Fruit fly (Drosophila melanogaster) whole organism, embryonic: ENCODE data around the gene stumps.
A peak's percentile ranks its signal among the peaks of the same experiment; 100 is the strongest.

Source experiments
- Antp ChIP-seq: fragments of 200-800 bp; sonication (Bioruptor generic); optimal IDR thresholded peaks from 3 replicates; lab custom pipeline; 2016; ENCODE audit warnings: missing biosample characterization, missing genetic modification characterization
- B-H1 ChIP-seq: fragments of 200-800 bp; sonication (Bioruptor generic); IDR thresholded peaks from 3 replicates; pipeline ENCODE4 v1.3.6; 2022; ENCODE audit warnings: missing biosample characterization, missing genetic modification characterization
- CG1024 ChIP-seq: fragments of 200-800 bp; sonication (Bioruptor generic); IDR thresholded peaks from 2 replicates; pipeline ENCODE4 v1.3.6; 2022; ENCODE audit warnings: missing biosample characterization, missing genetic modification characterization
- CG10366 ChIP-seq: fragments of 200-800 bp; sonication (Bioruptor generic); IDR thresholded peaks from 2 replicates; pipeline ENCODE4 v1.3.6; 2022; ENCODE audit warnings: missing biosample characterization, missing genetic modification characterization
- CG10543 ChIP-seq: fragments of 200-800 bp; sonication (Bioruptor generic); optimal IDR thresholded peaks from 3 replicates; lab custom pipeline; 2017; ENCODE audit warnings: missing biosample characterization, mild to moderate bottlenecking, missing genetic modification characterization, moderate library complexity
- CG13424 ChIP-seq: fragments of 200-800 bp; sonication (Bioruptor generic); optimal IDR thresholded peaks from 2 replicates; lab custom pipeline; 2019; ENCODE audit warnings: missing biosample characterization, mild to moderate bottlenecking, missing genetic modification characterization, moderate library complexity
- CG13624 ChIP-seq: fragments of 200-800 bp; sonication (Bioruptor generic); optimal IDR thresholded peaks from 2 replicates; lab custom pipeline; 2016; ENCODE audit warnings: missing biosample characterization, missing genetic modification characterization
- CG14965 ChIP-seq: fragments of 200-800 bp; sonication (Bioruptor generic); optimal IDR thresholded peaks from 2 replicates; lab custom pipeline; 2016; ENCODE audit warnings: missing biosample characterization, missing genetic modification characterization, borderline replicate concordance
- CG16779 ChIP-seq: fragments of 200-800 bp; sonication (Bioruptor generic); IDR thresholded peaks from 2 replicates; pipeline ENCODE4 v1.3.6; 2022; ENCODE audit warnings: missing biosample characterization, missing genetic modification characterization
- CG17829 ChIP-seq: fragments of 200-800 bp; optimal IDR thresholded peaks from 2 replicates; lab custom pipeline; 2019; ENCODE audit warnings: missing biosample characterization, mild to moderate bottlenecking, missing genetic modification characterization, moderate library complexity
- CG18619 ChIP-seq: fragments of 200-800 bp; sonication (Bioruptor generic); optimal IDR thresholded peaks from 3 replicates; lab custom pipeline; 2017; ENCODE audit warnings: missing biosample characterization, mild to moderate bottlenecking, missing genetic modification characterization
- CG31388 ChIP-seq: fragments of 200-800 bp; sonication (Bioruptor generic); optimal IDR thresholded peaks from 2 replicates; lab custom pipeline; 2016; ENCODE audit warnings: missing biosample characterization, missing genetic modification characterization
- CG32767 ChIP-seq: fragments of 200-800 bp; sonication (Bioruptor generic); IDR thresholded peaks from 2 replicates; pipeline ENCODE4 v1.3.6; 2022; ENCODE audit warnings: missing biosample characterization, missing genetic modification characterization
- CG34376 ChIP-seq: fragments of 200-800 bp; sonication (Bioruptor generic); optimal IDR thresholded peaks from 2 replicates; lab custom pipeline; 2018; ENCODE audit warnings: missing biosample characterization, mild to moderate bottlenecking, missing genetic modification characterization
- CG4424 ChIP-seq: fragments of 200-800 bp; sonication (Bioruptor generic); optimal IDR thresholded peaks from 3 replicates; lab custom pipeline; 2016; ENCODE audit warnings: missing biosample characterization, missing genetic modification characterization
- CG4730 ChIP-seq: fragments of 200-800 bp; sonication (Bioruptor generic); IDR thresholded peaks from 2 replicates; pipeline ENCODE4 v1.3.6; 2022; ENCODE audit warnings: missing biosample characterization, missing genetic modification characterization
- CG5953 ChIP-seq: fragments of 200-800 bp; sonication (Bioruptor generic); IDR thresholded peaks from 2 replicates; pipeline ENCODE4 v1.3.6; 2022; ENCODE audit warnings: missing biosample characterization, missing genetic modification characterization
- CG6654 ChIP-seq: fragments of 200-800 bp; sonication (Bioruptor generic); optimal IDR thresholded peaks from 2 replicates; lab custom pipeline; 2017; ENCODE audit warnings: missing biosample characterization, mild to moderate bottlenecking, missing genetic modification characterization
- CG6854 ChIP-seq: fragments of 200-800 bp; sonication (Bioruptor generic); optimal IDR thresholded peaks from 3 replicates; lab custom pipeline; 2017; ENCODE audit warnings: missing biosample characterization, mild to moderate bottlenecking, missing genetic modification characterization
- CG7271 ChIP-seq: fragments of 200-800 bp; sonication (Bioruptor generic); optimal IDR thresholded peaks from 2 replicates; lab custom pipeline; 2018; ENCODE audit warnings: missing biosample characterization, mild to moderate bottlenecking, missing genetic modification characterization, moderate library complexity
- CG7928 ChIP-seq: fragments of 200-800 bp; sonication (Bioruptor generic); optimal IDR thresholded peaks from 2 replicates; lab custom pipeline; 2017; ENCODE audit warnings: missing biosample characterization, mild to moderate bottlenecking, missing genetic modification characterization
- CG9797 ChIP-seq: fragments of 200-800 bp; sonication (Bioruptor generic); optimal IDR thresholded peaks from 3 replicates; lab custom pipeline; 2018; ENCODE audit warnings: missing biosample characterization, mild to moderate bottlenecking, missing genetic modification characterization
- Dad ChIP-seq: fragments of 200-800 bp; sonication (Bioruptor generic); optimal IDR thresholded peaks from 3 replicates; lab custom pipeline; 2016; ENCODE audit warnings: missing biosample characterization, missing genetic modification characterization
- HHEX ChIP-seq: fragments of 200-800 bp; sonication (Bioruptor generic); optimal IDR thresholded peaks from 3 replicates; lab custom pipeline; 2017; ENCODE audit warnings: missing biosample characterization, mild to moderate bottlenecking, missing genetic modification characterization, missing genetic modification reagents
- Hmr ChIP-seq: fragments of 200-800 bp; sonication (Bioruptor generic); optimal IDR thresholded peaks from 3 replicates; lab custom pipeline; 2017; ENCODE audit warnings: mild to moderate bottlenecking, missing biosample characterization, missing genetic modification reagents, missing genetic modification characterization
- Hsf ChIP-seq: fragments of 200-800 bp; sonication (Bioruptor generic); optimal IDR thresholded peaks from 3 replicates; lab custom pipeline; 2016; ENCODE audit warnings: missing biosample characterization, missing genetic modification characterization
- NFAT ChIP-seq: fragments of 200-800 bp; sonication (Bioruptor generic); IDR thresholded peaks from 2 replicates; pipeline ENCODE4 v1.3.6; 2022; ENCODE audit warnings: missing biosample characterization, missing genetic modification characterization
- Neu2 ChIP-seq: fragments of 200-800 bp; sonication (Bioruptor generic); optimal IDR thresholded peaks from 3 replicates; lab custom pipeline; 2016; ENCODE audit warnings: missing biosample characterization, missing genetic modification characterization, borderline replicate concordance
- Taf1 ChIP-seq: fragments of 200-800 bp; sonication (Bioruptor generic); IDR thresholded peaks from 2 replicates; pipeline ENCODE4 v1.3.6; 2022; ENCODE audit warnings: missing biosample characterization, missing genetic modification characterization
- Trl ChIP-seq, 3 experiments: fragments of >200 bp in 2 of 3; fragments of 200-800 bp in 1 of 3; sonication (Bioruptor generic) in 1 of 3; optimal IDR thresholded peaks; 2 replicates in 1 of 3; 3 replicates in 2 of 3; lab custom pipeline; 2016 to 2017; ENCODE audit warnings: missing biosample characterization in 1 of 3, missing genetic modification characterization in 1 of 3
- Vsx1 ChIP-seq: fragments of 200-800 bp; sonication (Bioruptor generic); optimal IDR thresholded peaks from 2 replicates; lab custom pipeline; 2017; ENCODE audit warnings: missing biosample characterization, mild to moderate bottlenecking, missing genetic modification characterization, missing genetic modification reagents
- Xbp1 ChIP-seq: fragments of 200-800 bp; sonication (Bioruptor generic); optimal IDR thresholded peaks from 3 replicates; lab custom pipeline; 2016; ENCODE audit warnings: missing biosample characterization, mild to moderate bottlenecking, missing genetic modification characterization
- Xrp1 ChIP-seq: fragments of 200-800 bp; sonication (Bioruptor generic); IDR thresholded peaks from 2 replicates; pipeline ENCODE4 v1.3.6; 2022; ENCODE audit warnings: missing biosample characterization, missing genetic modification characterization
- bcd ChIP-seq: fragments of 200-800 bp; sonication (Bioruptor generic); optimal IDR thresholded peaks from 2 replicates; lab custom pipeline; 2017; ENCODE audit warnings: missing biosample characterization, mild to moderate bottlenecking, missing genetic modification characterization
- bigmax ChIP-seq: fragments of 200-800 bp; sonication (Bioruptor generic); optimal IDR thresholded peaks from 2 replicates; lab custom pipeline; 2018; ENCODE audit warnings: missing biosample characterization, mild to moderate bottlenecking, missing genetic modification characterization
- cato ChIP-seq: fragments of 200-800 bp; sonication (Bioruptor generic); optimal IDR thresholded peaks from 2 replicates; lab custom pipeline; 2016; ENCODE audit warnings: missing biosample characterization, missing genetic modification characterization, borderline replicate concordance
- ci ChIP-seq: fragments of 200-800 bp; sonication (Bioruptor generic); IDR thresholded peaks from 3 replicates; pipeline ENCODE4 v1.3.6; 2022; ENCODE audit warnings: missing biosample characterization, missing genetic modification characterization
- cwo ChIP-seq: fragments of 200-800 bp; sonication (Bioruptor generic); optimal IDR thresholded peaks from 3 replicates; lab custom pipeline; 2017; ENCODE audit warnings: missing biosample characterization, missing genetic modification characterization, mild to moderate bottlenecking, moderate library complexity, missing genetic modification reagents
- fd102C ChIP-seq: fragments of 200-800 bp; sonication (Bioruptor generic); optimal IDR thresholded peaks from 2 replicates; lab custom pipeline; 2018; ENCODE audit warnings: missing biosample characterization, mild to moderate bottlenecking, missing genetic modification characterization, moderate library complexity
- gce ChIP-seq: fragments of 200-800 bp; sonication (Bioruptor generic); IDR thresholded peaks from 3 replicates; pipeline ENCODE4 v1.3.6; 2022; ENCODE audit warnings: missing biosample characterization, missing genetic modification characterization
- hth ChIP-seq: fragments of >200 bp; optimal IDR thresholded peaks from 2 replicates; lab custom pipeline; 2017; ENCODE audit warnings: inconsistent platforms
- odd ChIP-seq: fragments of 200-800 bp; sonication (Bioruptor generic); optimal IDR thresholded peaks from 2 replicates; lab custom pipeline; 2017; ENCODE audit warnings: missing biosample characterization, mild to moderate bottlenecking, missing genetic modification characterization
- pum ChIP-seq: fragments of 200-800 bp; sonication (Bioruptor generic); optimal IDR thresholded peaks from 2 replicates; lab custom pipeline; 2016; ENCODE audit warnings: missing biosample characterization, missing genetic modification characterization
- scrt ChIP-seq: fragments of 200-800 bp; sonication (Bioruptor generic); optimal IDR thresholded peaks from 2 replicates; lab custom pipeline; 2018; ENCODE audit warnings: missing biosample characterization, mild to moderate bottlenecking, missing genetic modification characterization, moderate library complexity
- seq ChIP-seq: fragments of 200-800 bp; sonication (Bioruptor generic); IDR thresholded peaks from 2 replicates; pipeline ENCODE4 v1.3.6; 2022; ENCODE audit warnings: missing biosample characterization, missing genetic modification characterization
- tap ChIP-seq: fragments of 200-800 bp; optimal IDR thresholded peaks from 3 replicates; lab custom pipeline; 2019; ENCODE audit warnings: missing biosample characterization, mild to moderate bottlenecking, missing genetic modification characterization, moderate library complexity
- toy ChIP-seq: fragments of 200-800 bp; sonication (Bioruptor generic); IDR thresholded peaks from 2 replicates; pipeline ENCODE4 v1.3.6; 2022; ENCODE audit warnings: missing biosample characterization, missing genetic modification characterization
- zen ChIP-seq: fragments of 200-800 bp; sonication (Bioruptor generic); optimal IDR thresholded peaks from 3 replicates; lab custom pipeline; 2018; ENCODE audit warnings: missing biosample characterization, mild to moderate bottlenecking, missing genetic modification characterization, moderate library complexity
- zfh2 ChIP-seq: fragments of 200-800 bp; sonication (Bioruptor generic); optimal IDR thresholded peaks from 2 replicates; lab custom pipeline; 2016; ENCODE audit warnings: missing biosample characterization, missing genetic modification characterization

stumps gene

dm6 chr3R:14590753-14591535, 13.9 kb downstream of the stumps start (continued):
- TF ChIP-seq Vsx1 (GFP tag; lab: Kevin White, UChicago) (peak; percentile 74), Hsf (GFP tag; lab: Kevin White, UChicago) (peak; percentile 57), CG31388 (GFP tag; lab: Kevin White, UChicago) (peak; percentile 59), CG13424 (tag; lab: Kevin White, UChicago) (peak; percentile 90), toy (GFP tag; lab: Robert Waterston, UW) (no peak), NFAT (no peak), Xbp1 (GFP tag; lab: Kevin White, UChicago) (peak; percentile 83), CG9797 (GFP tag; lab: Kevin White, UChicago) (peak; percentile 1), cato (peak; percentile 73), ci (peak; percentile 62; the same call in 1 of the 3 replicates), Xrp1 (GFP tag; lab: Robert Waterston, UW) (peak; percentile 93), CG7928 (GFP tag; lab: Kevin White, UChicago) (no peak), Taf1 (GFP tag; lab: Robert Waterston, UW) (no peak), CG10543 (GFP tag; lab: Kevin White, UChicago) (peak; percentile 28), CG10366 (peak; percentile 52), Hmr (peak; percentile 28), scrt (GFP tag; lab: Kevin White, UChicago) (peak; percentile 40), zfh2 (GFP tag; lab: Kevin White, UChicago) (no peak), Trl (optimal IDR thresholded peaks at IDR 0.05; lab: Kevin White, UChicago) (peak in 1 of 2 experiments; percentile 45), Trl (GFP tag; optimal IDR thresholded peaks at IDR 0.05; lab: Kevin White, UChicago) (no peak), Antp (GFP tag; lab: Kevin White, UChicago) (no peak), HHEX (GFP tag; lab: Kevin White, UChicago) (peak; percentile 72), CG13624 (GFP tag; lab: Kevin White, UChicago) (no peak), hth (no peak), CG4424 (GFP tag; lab: Kevin White, UChicago) (peak; percentile 90), Neu2 (no peak), CG17829 (peak; percentile 98), seq (GFP tag; lab: Robert Waterston, UW) (peak; percentile 47; the same call in 1 of the 2 replicates), bigmax (GFP tag; lab: Kevin White, UChicago) (no peak), zen (peak; percentile 95), CG32767 (GFP tag; lab: Robert Waterston, UW) (peak; percentile 74), fd102C (GFP tag; lab: Kevin White, UChicago) (peak; percentile 81), gce (GFP tag; lab: Robert Waterston, UW) (0 out of 3 replicates have a peak, but pooled peaks have one; percentile 20), CG16779 (GFP tag; lab: Robert Waterston, UW) (no peak), CG18619 (peak; percentile 77), CG7271 (peak; percentile 90), CG6654 (GFP tag; lab: Kevin White, UChicago) (peak; percentile 62), CG6854 (GFP tag; lab: Kevin White, UChicago) (no peak), odd (GFP tag; lab: Kevin White, UChicago) (peak; percentile 80), CG4730 (GFP tag; lab: Robert Waterston, UW) (peak; percentile 56), CG1024 (peak; percentile 61; the same call in 1 of the 2 replicates), Dad (GFP tag; lab: Kevin White, UChicago) (no peak), B-H1 (GFP tag; lab: Robert Waterston, UW) (peak; percentile 40; the same call in 2 of the 3 replicates), pum (GFP tag; lab: Kevin White, UChicago) (peak; percentile 25), cwo (peak; percentile 38), CG34376 (no peak), CG5953 (GFP tag; lab: Robert Waterston, UW) (no peak; the same call in 1 of the 2 replicates), bcd (GFP tag; lab: Kevin White, UChicago) (peak; percentile 86), tap (peak; percentile 85), CG14965 (GFP tag; lab: Kevin White, UChicago) (no peak)
